Worm (Caenorhabditis elegans): ENCODE measurements around the gene F07C3.3.

ce11 chrV:9255480-9255879, 23.3 kb upstream of the F07C3.3 start:
- TF ChIP-seq unc-62 (GFP tag; optimal IDR thresholded peaks at IDR 0.05) (no peak), nhr-76 (tag; optimal IDR thresholded peaks at IDR 0.05) (no peak), ceh-43 (GFP tag; optimal IDR thresholded peaks at IDR 0.05) (no peak), snpc-4 (tag; optimal IDR thresholded peaks at IDR 0.05) (no peak), elt-3 (tag; optimal IDR thresholded peaks at IDR 0.05) (no peak), ces-1 (GFP tag; optimal IDR thresholded peaks at IDR 0.05) (no peak), nhr-237 (tag; optimal IDR thresholded peaks at IDR 0.05) (no peak), pha-4 (tag; optimal IDR thresholded peaks at IDR 0.05) (no peak), nhr-12 (tag; optimal IDR thresholded peaks at IDR 0.05) (no peak), nhr-2 (tag; optimal IDR thresholded peaks at IDR 0.05) (no peak), lsy-2 (tag; optimal IDR thresholded peaks at IDR 0.05) (no peak), elt-1 (tag; optimal IDR thresholded peaks at IDR 0.05; ENCODE audit: borderline replicate concordance, insufficient read depth) (no peak), unc-39 (tag; optimal IDR thresholded peaks at IDR 0.05) (no peak), tbx-8 (GFP tag; optimal IDR thresholded peaks at IDR 0.05) (no peak)
